Fruit fly (Drosophila melanogaster): ENCODE measurements around the gene CG46318.

Gene CG46318

dm6 chr3R:18706289-18706688, 25.9 kb downstream of the CG46318 start:
- no peak for TF ChIP-seq CG14711 (tag; optimal IDR thresholded peaks at IDR 0.05)
- no peak for TF ChIP-seq Crg-1 (GFP tag; optimal IDR thresholded peaks at IDR 0.05)
- no peak for TF ChIP-seq Mnt (GFP tag; optimal IDR thresholded peaks at IDR 0.05)
- TF ChIP-seq Hr96 (GFP tag; optimal IDR thresholded peaks at IDR 0.05): no peak
- TF ChIP-seq bab1 (GFP tag; optimal IDR thresholded peaks at IDR 0.05): no peak
- TF ChIP-seq CG1620 (GFP tag; optimal IDR thresholded peaks at IDR 0.05): no peak
- no peak for TF ChIP-seq CG5204 (GFP tag; optimal IDR thresholded peaks at IDR 0.05)
- no peak for TF ChIP-seq CG7101 (tag; optimal IDR thresholded peaks at IDR 0.05)
- TF ChIP-seq Clk (GFP tag; optimal IDR thresholded peaks at IDR 0.05): no peak

- TF ChIP-seq CG14711 (tag; optimal IDR thresholded peaks at IDR 0.05) (no peak), CG7045 (GFP tag; optimal IDR thresholded peaks at IDR 0.05) (no peak)
Observed at dm6 chr3R:18707492-18707891, 27.1 kb downstream of the CG46318 start.

- TF ChIP-seq Mnt (GFP tag; optimal IDR thresholded peaks at IDR 0.05) (no peak), toe (GFP tag; optimal IDR thresholded peaks at IDR 0.05) (peak; percentile 2), CG11617 (GFP tag; optimal IDR thresholded peaks at IDR 0.05) (no peak), CG7045 (GFP tag; optimal IDR thresholded peaks at IDR 0.05) (peak; percentile 26), CG7101 (tag; optimal IDR thresholded peaks at IDR 0.05) (peak; percentile 10), Hr96 (GFP tag; optimal IDR thresholded peaks at IDR 0.05) (peak; percentile 37), CG12768 (GFP tag; optimal IDR thresholded peaks at IDR 0.05) (peak; percentile 17), CG33017 (tag; optimal IDR thresholded peaks at IDR 0.05) (peak; percentile 36), bab1 (GFP tag; optimal IDR thresholded peaks at IDR 0.05) (no peak), cic (GFP tag; optimal IDR thresholded peaks at IDR 0.05) (no peak), CG5204 (GFP tag; optimal IDR thresholded peaks at IDR 0.05) (peak; percentile 29)
Observed at dm6 chr3R:18719767-18720341, 39.5 kb downstream of the CG46318 start.

- no peak for TF ChIP-seq CG12768 (GFP tag; optimal IDR thresholded peaks at IDR 0.05)
Observed at dm6 chr3R:18721368-18721767, 41.0 kb downstream of the CG46318 start.

dm6 chr3R:18722490-18722889, 42.1 kb downstream of the CG46318 start, which contains the start of gene CG34283:
Gene CG34283, minus strand, starts transcription at chr3R:18722590.
- TF ChIP-seq Clk (GFP tag; optimal IDR thresholded peaks at IDR 0.05) (no peak), CG7101 (tag; optimal IDR thresholded peaks at IDR 0.05) (no peak), bab1 (GFP tag; optimal IDR thresholded peaks at IDR 0.05) (no peak), CG33017 (tag; optimal IDR thresholded peaks at IDR 0.05) (no peak), Mnt (GFP tag; optimal IDR thresholded peaks at IDR 0.05) (no peak), Crg-1 (GFP tag; optimal IDR thresholded peaks at IDR 0.05) (no peak), pad (GFP tag; optimal IDR thresholded peaks at IDR 0.05) (no peak), Hr96 (GFP tag; optimal IDR thresholded peaks at IDR 0.05) (no peak), toe (GFP tag; optimal IDR thresholded peaks at IDR 0.05) (no peak), CG1620 (GFP tag; optimal IDR thresholded peaks at IDR 0.05) (no peak), CG12768 (GFP tag; optimal IDR thresholded peaks at IDR 0.05) (no peak)

- no peak for TF ChIP-seq pad (GFP tag; optimal IDR thresholded peaks at IDR 0.05)
- TF ChIP-seq kay (GFP tag; ENCODE audit: borderline replicate concordance): no peak
- no peak for TF ChIP-seq bab1 (GFP tag; optimal IDR thresholded peaks at IDR 0.05)
- no peak for TF ChIP-seq CG11617 (GFP tag; optimal IDR thresholded peaks at IDR 0.05)
- TF ChIP-seq Hr96 (GFP tag; optimal IDR thresholded peaks at IDR 0.05): no peak
- TF ChIP-seq toe (GFP tag; optimal IDR thresholded peaks at IDR 0.05): no peak
- TF ChIP-seq CG12768 (GFP tag; optimal IDR thresholded peaks at IDR 0.05): no peak
- TF ChIP-seq CG5204 (GFP tag; optimal IDR thresholded peaks at IDR 0.05): no peak
- TF ChIP-seq ovo (GFP tag; optimal IDR thresholded peaks at IDR 0.05): no peak
- TF ChIP-seq CG7045 (GFP tag; optimal IDR thresholded peaks at IDR 0.05): no peak
- TF ChIP-seq cnc (optimal IDR thresholded peaks at IDR 0.05): no peak
- no peak for TF ChIP-seq Mnt (GFP tag; optimal IDR thresholded peaks at IDR 0.05)
- no peak for TF ChIP-seq CG1620 (GFP tag; optimal IDR thresholded peaks at IDR 0.05)
- TF ChIP-seq CG14711 (tag; optimal IDR thresholded peaks at IDR 0.05): no peak
- TF ChIP-seq Crg-1 (GFP tag; optimal IDR thresholded peaks at IDR 0.05): no peak
- no peak for TF ChIP-seq CG33017 (tag; optimal IDR thresholded peaks at IDR 0.05)
Observed at dm6 chr3R:18726334-18726733, 45.9 kb downstream of the CG46318 start, which contains the start of gene CG7714. Gene CG7714, minus strand, starts transcription at chr3R:18726434.

dm6 chr3R:18728368-18728767, 48.0 kb downstream of the CG46318 start, which contains the start of gene CG7715:
Gene CG7715, minus strand, starts transcription at chr3R:18728468.
- TF ChIP-seq pad (GFP tag; optimal IDR thresholded peaks at IDR 0.05) (no peak), Clk (GFP tag; optimal IDR thresholded peaks at IDR 0.05) (no peak), toe (GFP tag; optimal IDR thresholded peaks at IDR 0.05) (no peak), Hr96 (GFP tag; optimal IDR thresholded peaks at IDR 0.05) (no peak), CG33017 (tag; optimal IDR thresholded peaks at IDR 0.05) (no peak), Mnt (GFP tag; optimal IDR thresholded peaks at IDR 0.05) (no peak), CG7101 (tag; optimal IDR thresholded peaks at IDR 0.05) (no peak), Crg-1 (GFP tag; optimal IDR thresholded peaks at IDR 0.05) (no peak), CG12768 (GFP tag; optimal IDR thresholded peaks at IDR 0.05) (no peak), CG11617 (GFP tag; optimal IDR thresholded peaks at IDR 0.05) (no peak)

dm6 chr3R:18731241-18731640, 50.8 kb downstream of the CG46318 start:
- TF ChIP-seq Hr96 (GFP tag; optimal IDR thresholded peaks at IDR 0.05) (no peak), pad (GFP tag; optimal IDR thresholded peaks at IDR 0.05) (peak; percentile 91)
